Fruit fly (Drosophila melanogaster) whole organism, embryonic: ENCODE results near the gene CCAP-R.
A peak's percentile ranks its signal among the peaks of the same experiment; 100 is the strongest.

Experiments
- Atf3 ChIP-seq: fragments of 200-800 bp; sonication (Bioruptor generic); optimal IDR thresholded peaks from 3 replicates; lab custom pipeline; 2016; ENCODE audit warnings: missing biosample characterization, missing genetic modification characterization
- CG10543 ChIP-seq: fragments of 200-800 bp; sonication (Bioruptor generic); optimal IDR thresholded peaks from 3 replicates; lab custom pipeline; 2017; ENCODE audit warnings: missing biosample characterization, mild to moderate bottlenecking, missing genetic modification characterization, moderate library complexity
- CG12236 ChIP-seq: fragments of 200-800 bp; sonication (Bioruptor generic); optimal IDR thresholded peaks from 2 replicates; lab custom pipeline; 2016; ENCODE audit warnings: missing biosample characterization, missing genetic modification characterization
- CG12769 ChIP-seq: fragments of 200-800 bp; sonication (Bioruptor generic); optimal IDR thresholded peaks from 2 replicates; lab custom pipeline; 2019; ENCODE audit warnings: missing biosample characterization, mild to moderate bottlenecking, missing genetic modification characterization, moderate library complexity
- CG1603 ChIP-seq: fragments of 200-800 bp; sonication (Bioruptor generic); optimal IDR thresholded peaks from 2 replicates; lab custom pipeline; 2019; ENCODE audit warnings: missing biosample characterization, mild to moderate bottlenecking, missing genetic modification characterization, moderate library complexity
- CG17186 ChIP-seq: fragments of 200-800 bp; sonication (Bioruptor generic); optimal IDR thresholded peaks from 3 replicates; lab custom pipeline; 2017; ENCODE audit warnings: missing biosample characterization, missing genetic modification reagents, missing genetic modification characterization
- CG17328 ChIP-seq: fragments of 200-800 bp; sonication (Bioruptor generic); IDR thresholded peaks from 2 replicates; pipeline ENCODE4 v1.3.6; 2022; ENCODE audit warnings: missing biosample characterization, missing genetic modification characterization
- CG17361 ChIP-seq: fragments of 200-800 bp; sonication (Bioruptor generic); IDR thresholded peaks from 3 replicates; pipeline ENCODE4 v1.3.6; 2022; ENCODE audit warnings: missing biosample characterization, missing genetic modification characterization
- CG18011 ChIP-seq: fragments of 200-800 bp; sonication (Bioruptor generic); optimal IDR thresholded peaks from 2 replicates; lab custom pipeline; 2017; ENCODE audit warnings: missing biosample characterization, missing genetic modification characterization, mild to moderate bottlenecking, moderate library complexity, missing genotype
- CG2202 ChIP-seq: fragments of 200-800 bp; sonication (Bioruptor generic); optimal IDR thresholded peaks from 2 replicates; lab custom pipeline; 2018; ENCODE audit warnings: missing biosample characterization, mild to moderate bottlenecking, missing genetic modification characterization
- CG30020 ChIP-seq: fragments of 200-800 bp; optimal IDR thresholded peaks from 2 replicates; lab custom pipeline; 2019; ENCODE audit warnings: missing biosample characterization, mild to moderate bottlenecking, missing genetic modification characterization, moderate library complexity
- CG30403 ChIP-seq: fragments of 200-800 bp; sonication (Bioruptor generic); optimal IDR thresholded peaks from 3 replicates; lab custom pipeline; 2016; ENCODE audit warnings: missing biosample characterization, missing genetic modification characterization
- CG30431 ChIP-seq: fragments of 200-800 bp; sonication (Bioruptor generic); optimal IDR thresholded peaks from 2 replicates; lab custom pipeline; 2017; ENCODE audit warnings: missing biosample characterization, missing genetic modification characterization
- CG42726 ChIP-seq: fragments of 200-800 bp; sonication (Bioruptor generic); IDR thresholded peaks from 2 replicates; pipeline ENCODE4 v1.3.6; 2022; ENCODE audit warnings: missing biosample characterization, missing genetic modification characterization; ENCODE audit not compliant: partially characterized antibody
- CG4360 ChIP-seq: fragments of 200-800 bp; sonication (Bioruptor generic); IDR thresholded peaks from 2 replicates; pipeline ENCODE4 v1.3.6; 2022; ENCODE audit warnings: missing biosample characterization, missing genetic modification characterization
- CG43689 ChIP-seq: fragments of 200-800 bp; sonication (Bioruptor generic); IDR thresholded peaks from 2 replicates; pipeline ENCODE4 v1.3.6; 2022; ENCODE audit warnings: missing biosample characterization, missing genetic modification characterization
- CG4424 ChIP-seq: fragments of 200-800 bp; sonication (Bioruptor generic); optimal IDR thresholded peaks from 3 replicates; lab custom pipeline; 2016; ENCODE audit warnings: missing biosample characterization, missing genetic modification characterization
- CG4707 ChIP-seq: fragments of 200-800 bp; sonication (Bioruptor generic); optimal IDR thresholded peaks from 2 replicates; lab custom pipeline; 2018; ENCODE audit warnings: missing biosample characterization, mild to moderate bottlenecking, missing genetic modification characterization, moderate library complexity
- CG6254 ChIP-seq: fragments of 200-800 bp; sonication (Bioruptor generic); optimal IDR thresholded peaks from 3 replicates; lab custom pipeline; 2017; ENCODE audit warnings: mild to moderate bottlenecking, missing biosample characterization, missing genetic modification reagents, missing genetic modification characterization
- CG6654 ChIP-seq: fragments of 200-800 bp; sonication (Bioruptor generic); optimal IDR thresholded peaks from 2 replicates; lab custom pipeline; 2017; ENCODE audit warnings: missing biosample characterization, mild to moderate bottlenecking, missing genetic modification characterization
- D19A ChIP-seq: fragments of 200-800 bp; optimal IDR thresholded peaks from 3 replicates; lab custom pipeline; 2019; ENCODE audit warnings: missing biosample characterization, mild to moderate bottlenecking, missing genetic modification characterization, moderate library complexity
- Dp ChIP-seq: fragments of 200-800 bp; sonication (Bioruptor generic); optimal IDR thresholded peaks from 2 replicates; lab custom pipeline; 2018; ENCODE audit warnings: missing biosample characterization, mild to moderate bottlenecking, missing genetic modification characterization, moderate library complexity
- E2f1 ChIP-seq: fragments of 200-800 bp; sonication (Bioruptor generic); IDR thresholded peaks from 2 replicates; pipeline ENCODE4 v1.3.6; 2022; ENCODE audit warnings: missing biosample characterization, missing genetic modification characterization
- Fer1 ChIP-seq: fragments of 200-800 bp; sonication (Bioruptor generic); optimal IDR thresholded peaks from 2 replicates; lab custom pipeline; 2017; ENCODE audit warnings: missing biosample characterization, mild to moderate bottlenecking, missing genetic modification characterization
- Fer2 ChIP-seq: fragments of 200-800 bp; sonication (Bioruptor generic); optimal IDR thresholded peaks from 2 replicates; lab custom pipeline; 2018; ENCODE audit warnings: missing biosample characterization, mild to moderate bottlenecking, missing genetic modification characterization, moderate library complexity
- HLH54F ChIP-seq: fragments of 200-800 bp; sonication (Bioruptor generic); optimal IDR thresholded peaks from 3 replicates; lab custom pipeline; 2016; ENCODE audit warnings: missing biosample characterization, missing genetic modification characterization
- Hr3 ChIP-seq: fragments of 200-800 bp; sonication (Bioruptor generic); optimal IDR thresholded peaks from 3 replicates; lab custom pipeline; 2016; ENCODE audit warnings: missing biosample characterization, missing genetic modification characterization
- MBD-R2 ChIP-seq: fragments of 200-800 bp; sonication (Bioruptor generic); IDR thresholded peaks from 2 replicates; pipeline ENCODE4 v1.3.6; 2022; ENCODE audit warnings: missing biosample characterization, missing genetic modification characterization
- MESR4 ChIP-seq: fragments of 200-800 bp; sonication (Bioruptor generic); optimal IDR thresholded peaks from 2 replicates; lab custom pipeline; 2018; ENCODE audit warnings: missing biosample characterization, mild to moderate bottlenecking, missing genetic modification characterization, moderate library complexity
- Med ChIP-seq: fragments of 200-800 bp; sonication (Bioruptor generic); peaks from one replicate; lab custom pipeline; 2016; ENCODE audit warnings: missing biosample characterization, missing genetic modification characterization, mild to moderate bottlenecking, inconsistent platforms, moderate library complexity
- Nf-YC ChIP-seq: fragments of 200-800 bp; optimal IDR thresholded peaks from 3 replicates; lab custom pipeline; 2019; ENCODE audit warnings: missing biosample characterization, mild to moderate bottlenecking, missing genetic modification characterization, moderate library complexity
- Rx ChIP-seq: fragments of 200-800 bp; sonication (Bioruptor generic); IDR thresholded peaks from 2 replicates; pipeline ENCODE4 v1.3.6; 2022; ENCODE audit warnings: missing biosample characterization, missing genetic modification characterization
- Xrp1 ChIP-seq: fragments of 200-800 bp; sonication (Bioruptor generic); IDR thresholded peaks from 2 replicates; pipeline ENCODE4 v1.3.6; 2022; ENCODE audit warnings: missing biosample characterization, missing genetic modification characterization
- ac ChIP-seq: fragments of 200-800 bp; sonication (Bioruptor generic); optimal IDR thresholded peaks from 3 replicates; lab custom pipeline; 2017; ENCODE audit warnings: missing biosample characterization, mild to moderate bottlenecking, missing genetic modification characterization
- cg ChIP-seq: fragments of 200-800 bp; sonication (Bioruptor generic); optimal IDR thresholded peaks from 3 replicates; lab custom pipeline; 2019; ENCODE audit warnings: missing biosample characterization, mild to moderate bottlenecking, missing genetic modification characterization, moderate library complexity
- dati ChIP-seq: fragments of 200-800 bp; sonication (Bioruptor generic); IDR thresholded peaks from 2 replicates; pipeline ENCODE4 v1.3.6; 2022; ENCODE audit warnings: missing biosample characterization, missing genetic modification characterization
- ewg ChIP-seq: fragments of 200-800 bp; sonication (Bioruptor generic); optimal IDR thresholded peaks from 3 replicates; lab custom pipeline; 2017; ENCODE audit warnings: mild to moderate bottlenecking, missing biosample characterization, missing genetic modification reagents, missing genetic modification characterization
- fru ChIP-seq: fragments of >200 bp; optimal IDR thresholded peaks from 2 replicates; lab custom pipeline; 2017
- lab ChIP-seq: fragments of 200-800 bp; sonication (Bioruptor generic); optimal IDR thresholded peaks from 3 replicates; lab custom pipeline; 2017; ENCODE audit warnings: missing biosample characterization, missing genetic modification characterization, mild to moderate bottlenecking, moderate library complexity, missing genetic modification reagents
- luna ChIP-seq: fragments of 200-800 bp; sonication (Bioruptor generic); optimal IDR thresholded peaks from 2 replicates; lab custom pipeline; 2016; ENCODE audit warnings: missing biosample characterization, missing genetic modification characterization
- oc ChIP-seq: fragments of 200-800 bp; sonication (Bioruptor generic); optimal IDR thresholded peaks from 2 replicates; lab custom pipeline; 2018; ENCODE audit warnings: missing biosample characterization, mild to moderate bottlenecking, missing genetic modification characterization, moderate library complexity
- peb ChIP-seq: fragments of 200-800 bp; sonication (Bioruptor generic); IDR thresholded peaks from 2 replicates; pipeline ENCODE4 v1.3.6; 2022; ENCODE audit warnings: missing biosample characterization, missing genetic modification characterization
- stwl ChIP-seq: fragments of 200-800 bp; sonication (Bioruptor generic); optimal IDR thresholded peaks from 3 replicates; lab custom pipeline; 2018; ENCODE audit warnings: missing biosample characterization, mild to moderate bottlenecking, missing genetic modification characterization, moderate library complexity
- tll ChIP-seq, 2 experiments: fragments of 200-800 bp in 1 of 2; fragments of >200 bp in 1 of 2; sonication (Bioruptor generic) in 1 of 2; optimal IDR thresholded peaks; 2 replicates each; lab custom pipeline; 2017 to 2019; ENCODE audit warnings: missing biosample characterization in 2 of 2, missing genetic modification characterization in 2 of 2, mild to moderate bottlenecking in 1 of 2, moderate library complexity in 1 of 2
- tna ChIP-seq: fragments of 200-800 bp; sonication (Bioruptor generic); IDR thresholded peaks from 2 replicates; pipeline ENCODE4 v1.3.6; 2022; ENCODE audit warnings: missing biosample characterization, missing genetic modification characterization; ENCODE audit not compliant: partially characterized antibody
- twi ChIP-seq: fragments of 200-800 bp; optimal IDR thresholded peaks from 2 replicates; lab custom pipeline; 2019; ENCODE audit warnings: missing biosample characterization, mild to moderate bottlenecking, missing genetic modification characterization, moderate library complexity
- usp ChIP-seq: fragments of >200 bp; optimal IDR thresholded peaks from 2 replicates; lab custom pipeline; 2017; ENCODE audit warnings: missing biosample characterization, missing genetic modification characterization
- zen2 ChIP-seq: fragments of 200-800 bp; sonication (Bioruptor generic); IDR thresholded peaks from 3 replicates; pipeline ENCODE4 v1.3.6; 2022; ENCODE audit warnings: missing biosample characterization, missing genetic modification characterization; ENCODE audit not compliant: partially characterized antibody

The CCAP-R gene

dm6 chr3R:25881915-25882314 lies 74.2 kb downstream of the CCAP-R start, which contains the start of gene SppL (continued):
- TF ChIP-seq Rx (GFP tag; lab: Robert Waterston, UW) = no peak
- TF ChIP-seq CG18011 = peak; percentile 68
- peak; percentile 12; the same call in 1 of the 2 replicates for TF ChIP-seq tna
- peak; percentile 9 for TF ChIP-seq CG17186 (GFP tag; lab: Kevin White, UChicago)
- peak; percentile 45; the same call in 1 of the 2 replicates for TF ChIP-seq MBD-R2 (GFP tag; lab: Robert Waterston, UW)
- TF ChIP-seq tll (GFP tag; optimal IDR thresholded peaks at IDR 0.05; lab: Kevin White, UChicago) = no peak
- TF ChIP-seq CG2202 (tag; lab: Kevin White, UChicago) = peak; percentile 11
- TF ChIP-seq Fer1 = peak; percentile 34
- TF ChIP-seq CG42726 (GFP tag; lab: Robert Waterston, UW) = 0 out of 2 replicates have a peak, but pooled peaks have one; percentile 13
- TF ChIP-seq ewg (GFP tag; lab: Kevin White, UChicago) = peak; percentile 71
- peak; percentile 41 for TF ChIP-seq Dp (GFP tag; lab: Kevin White, UChicago)
- TF ChIP-seq stwl (tag; lab: Kevin White, UChicago) = peak; percentile 67
- no peak for TF ChIP-seq Atf3 (GFP tag; lab: Kevin White, UChicago)
- no peak for TF ChIP-seq CG12236 (GFP tag; lab: Kevin White, UChicago)
- peak; percentile 65 for TF ChIP-seq CG1603 (tag; lab: Kevin White, UChicago)
- TF ChIP-seq CG30020 (tag; lab: Kevin White, UChicago) = peak; percentile 22
- TF ChIP-seq HLH54F = no peak
- TF ChIP-seq MESR4 (GFP tag; lab: Kevin White, UChicago) = peak; percentile 79
- peak; percentile 41 for TF ChIP-seq cg (GFP tag; lab: Kevin White, UChicago)
- peak; percentile 3 for TF ChIP-seq CG12769 (tag; lab: Kevin White, UChicago)

dm6 chr3R:25880971-25881809 lies 74.9 kb downstream of the CCAP-R start, which contains the start of gene Tsp96F:
Tsp96F (minus strand) TSS chr3R:25881427.
- TF ChIP-seq CG4424 (GFP tag; lab: Kevin White, UChicago) (no peak), CG30431 (GFP tag; lab: Kevin White, UChicago) (no peak), Nf-YC (tag; lab: Kevin White, UChicago) (no peak), CG43689 (GFP tag; lab: Robert Waterston, UW) (no peak), twi (tag; lab: Kevin White, UChicago) (no peak), CG4707 (GFP tag; lab: Kevin White, UChicago) (peak; percentile 33), CG17361 (GFP tag; lab: Robert Waterston, UW) (no peak; the same call in 2 of the 3 replicates), dati (GFP tag; lab: Robert Waterston, UW) (no peak), CG17328 (no peak), lab (GFP tag; lab: Kevin White, UChicago) (peak; percentile 4), CG6654 (no peak), CG30403 (GFP tag; lab: Kevin White, UChicago) (no peak), usp (GFP tag; lab: Kevin White, UChicago) (no peak), ac (GFP tag; lab: Kevin White, UChicago) (no peak), D19A (no peak), peb (GFP tag; lab: Robert Waterston, UW) (no peak), E2f1 (GFP tag; lab: Robert Waterston, UW) (no peak), CG4360 (GFP tag; lab: Robert Waterston, UW) (no peak), CG6254 (GFP tag; lab: Kevin White, UChicago) (no peak), Fer2 (tag; lab: Kevin White, UChicago) (no peak), luna (no peak), fru (lab: Kevin White, UChicago) (no peak), Xrp1 (GFP tag; lab: Robert Waterston, UW) (peak; percentile 8; the same call in 1 of the 2 replicates), Hr3 (GFP tag; lab: Kevin White, UChicago) (no peak), tna (0 out of 2 replicates have a peak, but pooled peaks have one; percentile 37), CG10543 (no peak), zen2 (GFP tag; lab: Robert Waterston, UW) (no peak), Med (peak; percentile 83), oc (tag; lab: Kevin White, UChicago) (no peak)
